Fruit fly (Drosophila melanogaster) whole organism, embryonic: ENCODE data around the gene CG13376.

Experiments
- Ada2b ChIP-seq: fragments of 200-800 bp; sonication (Bioruptor generic); IDR thresholded peaks from 2 replicates; pipeline ENCODE4 v1.3.6; 2022; ENCODE audit warnings: missing biosample characterization, missing genetic modification characterization
- Antp ChIP-seq: fragments of 200-800 bp; sonication (Bioruptor generic); optimal IDR thresholded peaks from 3 replicates; lab custom pipeline; 2016; ENCODE audit warnings: missing biosample characterization, missing genetic modification characterization
- Atf-2 ChIP-seq: fragments of 200-800 bp; sonication (Bioruptor generic); optimal IDR thresholded peaks from 2 replicates; lab custom pipeline; 2016; ENCODE audit warnings: missing biosample characterization, missing genetic modification characterization
- B-H1 ChIP-seq: fragments of 200-800 bp; sonication (Bioruptor generic); IDR thresholded peaks from 3 replicates; pipeline ENCODE4 v1.3.6; 2022; ENCODE audit warnings: missing biosample characterization, missing genetic modification characterization
- B-H2 ChIP-seq: fragments of 200-800 bp; sonication (Bioruptor generic); optimal IDR thresholded peaks from 2 replicates; lab custom pipeline; 2018; ENCODE audit warnings: missing biosample characterization, mild to moderate bottlenecking, missing genetic modification characterization
- CG11456 ChIP-seq: fragments of 200-800 bp; sonication (Bioruptor generic); IDR thresholded peaks from 3 replicates; pipeline ENCODE4 v1.3.6; 2022; ENCODE audit warnings: missing biosample characterization, missing genetic modification characterization
- CG12155 ChIP-seq: fragments of 200-800 bp; sonication (Bioruptor generic); optimal IDR thresholded peaks from 3 replicates; lab custom pipeline; 2016; ENCODE audit warnings: missing biosample characterization, missing genetic modification characterization
- CG1233 ChIP-seq: fragments of 200-800 bp; sonication (Bioruptor generic); optimal IDR thresholded peaks from 4 replicates; lab custom pipeline; 2018; ENCODE audit warnings: missing biosample characterization, mild to moderate bottlenecking, missing genetic modification characterization
- CG13624 ChIP-seq: fragments of 200-800 bp; sonication (Bioruptor generic); optimal IDR thresholded peaks from 2 replicates; lab custom pipeline; 2016; ENCODE audit warnings: missing biosample characterization, missing genetic modification characterization
- CG13775 ChIP-seq: fragments of 200-800 bp; sonication (Bioruptor generic); optimal IDR thresholded peaks from 3 replicates; lab custom pipeline; 2017; ENCODE audit warnings: missing biosample characterization, mild to moderate bottlenecking, missing genetic modification characterization
- CG18476 ChIP-seq: fragments of 200-800 bp; sonication (Bioruptor generic); optimal IDR thresholded peaks from 2 replicates; lab custom pipeline; 2016; ENCODE audit warnings: missing biosample characterization, mild to moderate bottlenecking, missing genetic modification characterization
- CG30403 ChIP-seq: fragments of 200-800 bp; sonication (Bioruptor generic); optimal IDR thresholded peaks from 3 replicates; lab custom pipeline; 2016; ENCODE audit warnings: missing biosample characterization, missing genetic modification characterization
- CG30431 ChIP-seq: fragments of 200-800 bp; sonication (Bioruptor generic); optimal IDR thresholded peaks from 2 replicates; lab custom pipeline; 2017; ENCODE audit warnings: missing biosample characterization, missing genetic modification characterization
- CG31365 ChIP-seq: fragments of 200-800 bp; sonication (Bioruptor generic); optimal IDR thresholded peaks from 2 replicates; lab custom pipeline; 2018; ENCODE audit warnings: missing biosample characterization, mild to moderate bottlenecking, missing genetic modification characterization
- CG4360 ChIP-seq: fragments of 200-800 bp; sonication (Bioruptor generic); IDR thresholded peaks from 2 replicates; pipeline ENCODE4 v1.3.6; 2022; ENCODE audit warnings: missing biosample characterization, missing genetic modification characterization
- CG4707 ChIP-seq: fragments of 200-800 bp; sonication (Bioruptor generic); optimal IDR thresholded peaks from 2 replicates; lab custom pipeline; 2018; ENCODE audit warnings: missing biosample characterization, mild to moderate bottlenecking, missing genetic modification characterization, moderate library complexity
- CG4730 ChIP-seq: fragments of 200-800 bp; sonication (Bioruptor generic); IDR thresholded peaks from 2 replicates; pipeline ENCODE4 v1.3.6; 2022; ENCODE audit warnings: missing biosample characterization, missing genetic modification characterization
- CG6813 ChIP-seq: fragments of 200-800 bp; sonication (Bioruptor generic); optimal IDR thresholded peaks from 2 replicates; lab custom pipeline; 2017; ENCODE audit warnings: missing biosample characterization, missing genetic modification characterization, mild to moderate bottlenecking, moderate library complexity, missing genetic modification reagents
- CG7786 ChIP-seq: fragments of 200-800 bp; sonication (Bioruptor generic); optimal IDR thresholded peaks from 2 replicates; lab custom pipeline; 2016; ENCODE audit warnings: missing biosample characterization, missing genetic modification characterization
- CG7928 ChIP-seq: fragments of 200-800 bp; sonication (Bioruptor generic); optimal IDR thresholded peaks from 2 replicates; lab custom pipeline; 2017; ENCODE audit warnings: missing biosample characterization, mild to moderate bottlenecking, missing genetic modification characterization
- CG9437 ChIP-seq: fragments of 200-800 bp; sonication (Bioruptor generic); optimal IDR thresholded peaks from 2 replicates; lab custom pipeline; 2018; ENCODE audit warnings: missing biosample characterization, mild to moderate bottlenecking, missing genetic modification characterization
- CG9797 ChIP-seq: fragments of 200-800 bp; sonication (Bioruptor generic); optimal IDR thresholded peaks from 3 replicates; lab custom pipeline; 2018; ENCODE audit warnings: missing biosample characterization, mild to moderate bottlenecking, missing genetic modification characterization
- CG9876 ChIP-seq: fragments of 200-800 bp; sonication (Bioruptor generic); optimal IDR thresholded peaks from 2 replicates; lab custom pipeline; 2016; ENCODE audit warnings: missing biosample characterization, missing genetic modification characterization
- CHES-1-like ChIP-seq: fragments of 200-800 bp; sonication (Bioruptor generic); optimal IDR thresholded peaks from 2 replicates; lab custom pipeline; 2016; ENCODE audit warnings: missing biosample characterization, missing genetic modification characterization
- Doc3 ChIP-seq: fragments of 200-800 bp; sonication (Bioruptor generic); IDR thresholded peaks from 3 replicates; pipeline ENCODE4 v1.3.6; 2022; ENCODE audit warnings: missing biosample characterization, missing genetic modification characterization; ENCODE audit not compliant: partially characterized antibody
- Dref ChIP-seq: fragments of 200-800 bp; sonication (Bioruptor generic); IDR thresholded peaks from 2 replicates; pipeline ENCODE4 v1.3.6; 2022; ENCODE audit warnings: missing biosample characterization, missing genetic modification characterization
- HHEX ChIP-seq: fragments of 200-800 bp; sonication (Bioruptor generic); optimal IDR thresholded peaks from 3 replicates; lab custom pipeline; 2017; ENCODE audit warnings: missing biosample characterization, mild to moderate bottlenecking, missing genetic modification characterization, missing genetic modification reagents
- HmgZ ChIP-seq: fragments of 200-800 bp; sonication (Bioruptor generic); optimal IDR thresholded peaks from 2 replicates; lab custom pipeline; 2018; ENCODE audit warnings: missing biosample characterization, mild to moderate bottlenecking, missing genetic modification characterization
- Hr39 ChIP-seq: fragments of >200 bp; optimal IDR thresholded peaks from 2 replicates; lab custom pipeline; 2017
- Lpt ChIP-seq: fragments of >200 bp; optimal IDR thresholded peaks from 2 replicates; lab custom pipeline; 2018; ENCODE audit warnings: missing biosample characterization, missing genetic modification characterization
- MBD-R2 ChIP-seq: fragments of 200-800 bp; sonication (Bioruptor generic); IDR thresholded peaks from 2 replicates; pipeline ENCODE4 v1.3.6; 2022; ENCODE audit warnings: missing biosample characterization, missing genetic modification characterization
- MESR4 ChIP-seq: fragments of 200-800 bp; sonication (Bioruptor generic); optimal IDR thresholded peaks from 2 replicates; lab custom pipeline; 2018; ENCODE audit warnings: missing biosample characterization, mild to moderate bottlenecking, missing genetic modification characterization, moderate library complexity
- NK7.1 ChIP-seq: fragments of 200-800 bp; sonication (Bioruptor generic); optimal IDR thresholded peaks from 3 replicates; lab custom pipeline; 2016; ENCODE audit warnings: missing biosample characterization, missing genetic modification characterization
- Poxn ChIP-seq: fragments of 200-800 bp; sonication (Bioruptor generic); IDR thresholded peaks from 2 replicates; pipeline ENCODE4 v1.3.6; 2022; ENCODE audit warnings: missing biosample characterization, missing genetic modification characterization
- Six4 ChIP-seq: fragments of 200-800 bp; sonication (Bioruptor generic); optimal IDR thresholded peaks from 2 replicates; lab custom pipeline; 2016; ENCODE audit warnings: missing biosample characterization, missing genetic modification characterization
- Usf ChIP-seq: fragments of 200-800 bp; sonication (Bioruptor generic); optimal IDR thresholded peaks from 2 replicates; lab custom pipeline; 2017; ENCODE audit warnings: missing genotype, missing biosample characterization, missing genetic modification characterization
- az2 ChIP-seq: fragments of 200-800 bp; sonication (Bioruptor generic); optimal IDR thresholded peaks from 3 replicates; lab custom pipeline; 2016; ENCODE audit warnings: missing biosample characterization, missing genetic modification characterization
- cad ChIP-seq: fragments of >200 bp; optimal IDR thresholded peaks from 2 replicates; lab custom pipeline; 2017; ENCODE audit warnings: missing biosample characterization, missing genetic modification characterization
- da ChIP-seq: fragments of 200-800 bp; sonication (Bioruptor generic); optimal IDR thresholded peaks from 2 replicates; lab custom pipeline; 2016; ENCODE audit warnings: missing biosample characterization, missing genetic modification characterization
- eve ChIP-seq, 2 experiments: fragments of >200 bp; optimal IDR thresholded peaks; 2 replicates each; lab custom pipeline; 2017; ENCODE audit warnings: missing biosample characterization in 2 of 2, missing genetic modification characterization in 2 of 2
- eyg ChIP-seq: fragments of 200-800 bp; sonication (Bioruptor generic); optimal IDR thresholded peaks from 3 replicates; lab custom pipeline; 2016; ENCODE audit warnings: missing biosample characterization, missing genetic modification characterization
- fd96Cb ChIP-seq: fragments of 200-800 bp; sonication (Bioruptor generic); optimal IDR thresholded peaks from 2 replicates; lab custom pipeline; 2018; ENCODE audit warnings: missing biosample characterization, mild to moderate bottlenecking, missing genetic modification characterization, moderate library complexity
- fru ChIP-seq: fragments of >200 bp; optimal IDR thresholded peaks from 2 replicates; lab custom pipeline; 2017
- gcm2 ChIP-seq: fragments of 200-800 bp; sonication (Bioruptor generic); optimal IDR thresholded peaks from 2 replicates; lab custom pipeline; 2016; ENCODE audit warnings: missing biosample characterization, missing genetic modification characterization
- jumu ChIP-seq: fragments of 200-800 bp; sonication (Bioruptor generic); optimal IDR thresholded peaks from 3 replicates; lab custom pipeline; 2016; ENCODE audit warnings: missing biosample characterization, missing genetic modification characterization
- repo ChIP-seq: fragments of 200-800 bp; sonication (Bioruptor generic); optimal IDR thresholded peaks from 2 replicates; lab custom pipeline; 2016; ENCODE audit warnings: missing biosample characterization, missing genetic modification characterization
- sima ChIP-seq: fragments of 200-800 bp; sonication (Bioruptor generic); optimal IDR thresholded peaks from 2 replicates; lab custom pipeline; 2016; ENCODE audit warnings: missing biosample characterization, missing genetic modification characterization
- sisA ChIP-seq: fragments of 200-800 bp; sonication (Bioruptor generic); IDR thresholded peaks from 2 replicates; pipeline ENCODE4 v1.3.6; 2022; ENCODE audit warnings: missing biosample characterization, missing genetic modification characterization
- slp2 ChIP-seq: fragments of 200-800 bp; sonication (Bioruptor generic); optimal IDR thresholded peaks from 2 replicates; lab custom pipeline; 2016; ENCODE audit warnings: missing biosample characterization, missing genetic modification characterization
- so ChIP-seq: fragments of 200-800 bp; sonication (Bioruptor generic); IDR thresholded peaks from 3 replicates; pipeline ENCODE4 v1.3.6; 2022; ENCODE audit warnings: missing biosample characterization, missing genetic modification characterization
- toy ChIP-seq: fragments of 200-800 bp; sonication (Bioruptor generic); IDR thresholded peaks from 2 replicates; pipeline ENCODE4 v1.3.6; 2022; ENCODE audit warnings: missing biosample characterization, missing genetic modification characterization
- wek ChIP-seq: fragments of 200-800 bp; sonication (Bioruptor generic); optimal IDR thresholded peaks from 3 replicates; lab custom pipeline; 2018; ENCODE audit warnings: missing biosample characterization, mild to moderate bottlenecking, missing genetic modification characterization, moderate library complexity
- z ChIP-seq: fragments of 200-800 bp; sonication (Bioruptor generic); IDR thresholded peaks from 3 replicates; pipeline ENCODE4 v1.3.6; 2022; ENCODE audit warnings: missing biosample characterization, missing genetic modification characterization
- zen2 ChIP-seq: fragments of 200-800 bp; sonication (Bioruptor generic); IDR thresholded peaks from 3 replicates; pipeline ENCODE4 v1.3.6; 2022; ENCODE audit warnings: missing biosample characterization, missing genetic modification characterization; ENCODE audit not compliant: partially characterized antibody

The CG13376 gene

DNA sequence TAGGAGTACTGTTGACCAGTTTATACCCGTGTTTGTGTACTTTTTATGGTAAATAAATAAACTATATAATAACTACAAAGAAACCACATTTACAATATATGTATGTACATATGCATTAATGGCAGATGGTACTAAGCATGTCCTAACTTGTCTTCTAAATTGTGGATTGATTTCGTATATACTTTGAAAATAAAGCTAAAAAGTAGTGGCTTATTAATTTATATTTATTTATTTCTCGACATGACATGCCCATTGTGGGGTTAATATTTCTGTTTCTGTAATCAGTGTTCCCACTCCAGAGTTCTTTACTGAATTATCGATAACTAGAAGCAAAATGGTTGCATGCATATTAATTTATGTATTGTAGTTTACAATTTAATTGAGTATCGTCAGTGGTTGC is 11.5 kb downstream of the CG13376 start, which contains the start of gene cin (continued):
- no peak; the same call in none of the 2 replicates for TF ChIP-seq MBD-R2 (GFP tag; lab: Robert Waterston, UW)
- TF ChIP-seq CG9876 (GFP tag; lab: Kevin White, UChicago) = no peak
- TF ChIP-seq eve (GFP tag; optimal IDR thresholded peaks at IDR 0.05; lab: Kevin White, UChicago) = peak in 1 of 2 experiments; percentile 73
- TF ChIP-seq cad (GFP tag; lab: Kevin White, UChicago) = no peak
- no peak for TF ChIP-seq CG13624 (GFP tag; lab: Kevin White, UChicago)
- TF ChIP-seq Atf-2 (GFP tag; lab: Kevin White, UChicago) = no peak
- TF ChIP-seq fd96Cb (tag; lab: Kevin White, UChicago) = peak; percentile 17
- peak; percentile 39 for TF ChIP-seq CG13775
- TF ChIP-seq gcm2 (GFP tag; lab: Kevin White, UChicago) = no peak
- TF ChIP-seq CG11456 (GFP tag; lab: Robert Waterston, UW) = no peak
- TF ChIP-seq az2 = peak; percentile 31
- TF ChIP-seq B-H2 (GFP tag; lab: Kevin White, UChicago) = peak; percentile 3
- no peak for TF ChIP-seq Doc3 (GFP tag; lab: Robert Waterston, UW)
- TF ChIP-seq slp2 = no peak
- no peak for TF ChIP-seq HmgZ
- no peak for TF ChIP-seq Six4 (GFP tag; lab: Kevin White, UChicago)
- no peak for TF ChIP-seq repo
- TF ChIP-seq Dref (GFP tag; lab: Robert Waterston, UW) = peak; percentile 58
- no peak for TF ChIP-seq NK7.1 (GFP tag; lab: Kevin White, UChicago)
- no peak for TF ChIP-seq CG9797 (GFP tag; lab: Kevin White, UChicago)
- no peak for TF ChIP-seq Antp (GFP tag; lab: Kevin White, UChicago)
- TF ChIP-seq zen2 (GFP tag; lab: Robert Waterston, UW) = no peak
- no peak for TF ChIP-seq MESR4
- no peak for TF ChIP-seq eyg (GFP tag; lab: Kevin White, UChicago)
- TF ChIP-seq CG7928 (GFP tag; lab: Kevin White, UChicago) = no peak
- no peak for TF ChIP-seq so
- peak; percentile 22; the same call in 1 of the 2 replicates for TF ChIP-seq Ada2b (GFP tag; lab: Robert Waterston, UW)
- no peak for TF ChIP-seq sima (GFP tag; lab: Kevin White, UChicago)
- TF ChIP-seq CG31365 = no peak
- TF ChIP-seq CHES-1-like (GFP tag; lab: Kevin White, UChicago) = no peak
- no peak for TF ChIP-seq fru (lab: Kevin White, UChicago)
- TF ChIP-seq CG4730 = no peak
- no peak for TF ChIP-seq CG18476 (GFP tag; lab: Kevin White, UChicago)
- no peak for TF ChIP-seq z (GFP tag; lab: Robert Waterston, UW)
- peak; percentile 49 for TF ChIP-seq CG30403 (GFP tag; lab: Kevin White, UChicago)
- TF ChIP-seq da (GFP tag; lab: Kevin White, UChicago) = no peak
- TF ChIP-seq CG6813 (GFP tag; lab: Kevin White, UChicago) = no peak
- no peak for TF ChIP-seq HHEX (GFP tag; lab: Kevin White, UChicago)
- TF ChIP-seq CG7786 (GFP tag; lab: Kevin White, UChicago) = no peak
- no peak for TF ChIP-seq CG4360
- no peak for TF ChIP-seq CG30431 (GFP tag; lab: Kevin White, UChicago)
- TF ChIP-seq Lpt = no peak
- peak; percentile 29 for TF ChIP-seq CG12155 (GFP tag; lab: Kevin White, UChicago)
- no peak for TF ChIP-seq wek
- TF ChIP-seq toy = no peak
- peak; percentile 15 for TF ChIP-seq CG9437 (GFP tag; lab: Kevin White, UChicago)
- no peak for TF ChIP-seq jumu (GFP tag; lab: Kevin White, UChicago)
- TF ChIP-seq Hr39 (lab: Kevin White, UChicago) = no peak
- no peak for TF ChIP-seq CG4707 (GFP tag; lab: Kevin White, UChicago)
- TF ChIP-seq sisA (GFP tag; lab: Robert Waterston, UW) = no peak
- no peak for TF ChIP-seq Poxn (GFP tag; lab: Robert Waterston, UW)
- TF ChIP-seq CG1233 = no peak
- TF ChIP-seq B-H1 (GFP tag; lab: Robert Waterston, UW) = no peak
- TF ChIP-seq Usf (GFP tag; lab: Kevin White, UChicago) = peak; percentile 30
